Worm (Caenorhabditis elegans): Measurements from ENCODE around the gene Y73F8A.26.

The Y73F8A.26 gene

ce11 chrIV:15526477-15526876 is 53.0 kb downstream of the Y73F8A.26 start (continued):
- TF ChIP-seq bed-2 (GFP tag; IDR thresholded peaks at IDR 0.05) (0 out of 2 replicates have a peak, but pooled peaks have one; percentile 32), mcd-1 (GFP tag; IDR thresholded peaks at IDR 0.05) (peak; percentile 79), attf-6 (GFP tag; IDR thresholded peaks at IDR 0.05) (peak; percentile 97), F52B5.7 (tag; optimal IDR thresholded peaks at IDR 0.05) (peak; percentile 16), unc-62 (GFP tag; optimal IDR thresholded peaks at IDR 0.05) (no peak), lin-54 (GFP tag; optimal IDR thresholded peaks at IDR 0.05) (peak; percentile 94), C17E4.6 (GFP tag; IDR thresholded peaks at IDR 0.05) (0 out of 2 replicates have a peak, but pooled peaks have one; percentile 59), ceh-79 (tag; optimal IDR thresholded peaks at IDR 0.05) (peak; percentile 24), B0035.1 (tag; optimal IDR thresholded peaks at IDR 0.05) (peak; percentile 42), snpc-3.4 (tag; optimal IDR thresholded peaks at IDR 0.05) (peak; percentile 61), snpc-4 (GFP tag; optimal IDR thresholded peaks at IDR 0.05) (peak; percentile 85), snpc-4 (tag; optimal IDR thresholded peaks at IDR 0.05) (peak; percentile 64 to 97 (median 87)), let-607 (tag; optimal IDR thresholded peaks at IDR 0.05) (peak in 1 of 2 experiments; percentile 55), nhr-179 (tag; optimal IDR thresholded peaks at IDR 0.05) (no peak), F57C9.4 (tag; optimal IDR thresholded peaks at IDR 0.05) (no peak), snpc-1.1 (tag; optimal IDR thresholded peaks at IDR 0.05; ENCODE audit: insufficient read depth) (no peak), nhr-27 (tag; optimal IDR thresholded peaks at IDR 0.05) (no peak), hmg-1.2 (GFP tag; IDR thresholded peaks at IDR 0.05) (peak; percentile 44)
